Fruit fly (Drosophila melanogaster) whole organism, pupa: Measurements from ENCODE around the gene LManIV.

ENCODE experiments used
- CG15710 ChIP-seq: fragments of 200-800 bp; sonication (Bioruptor generic); optimal IDR thresholded peaks from 2 replicates; lab custom pipeline; 2018; ENCODE audit warnings: missing biosample characterization, mild to moderate bottlenecking, missing genetic modification characterization, moderate library complexity
- CG34367 ChIP-seq: fragments of 200-800 bp; sonication (Bioruptor generic); optimal IDR thresholded peaks from 2 replicates; lab custom pipeline; 2018; ENCODE audit warnings: missing biosample characterization, mild to moderate bottlenecking, missing genetic modification characterization
- CG4496 ChIP-seq: fragments of 200-800 bp; sonication (Bioruptor generic); IDR thresholded peaks from 3 replicates; pipeline ENCODE4 v1.3.6; 2022; ENCODE audit warnings: missing biosample characterization, missing genetic modification characterization
- CG8159 ChIP-seq: fragments of 200-800 bp; sonication (Bioruptor generic); optimal IDR thresholded peaks from 3 replicates; lab custom pipeline; 2018; ENCODE audit warnings: missing biosample characterization, mild to moderate bottlenecking, missing genetic modification characterization, moderate library complexity
- EcR ChIP-seq: fragments of 200-800 bp; sonication (Bioruptor generic); optimal IDR thresholded peaks from 3 replicates; lab custom pipeline; 2019; ENCODE audit warnings: missing biosample characterization, missing genetic modification characterization, mild to moderate bottlenecking, moderate library complexity, missing genetic modification reagents
- gl ChIP-seq: fragments of 200-800 bp; sonication (Bioruptor generic); optimal IDR thresholded peaks from 2 replicates; lab custom pipeline; 2018; ENCODE audit warnings: missing biosample characterization, mild to moderate bottlenecking, missing genetic modification characterization

DNA sequence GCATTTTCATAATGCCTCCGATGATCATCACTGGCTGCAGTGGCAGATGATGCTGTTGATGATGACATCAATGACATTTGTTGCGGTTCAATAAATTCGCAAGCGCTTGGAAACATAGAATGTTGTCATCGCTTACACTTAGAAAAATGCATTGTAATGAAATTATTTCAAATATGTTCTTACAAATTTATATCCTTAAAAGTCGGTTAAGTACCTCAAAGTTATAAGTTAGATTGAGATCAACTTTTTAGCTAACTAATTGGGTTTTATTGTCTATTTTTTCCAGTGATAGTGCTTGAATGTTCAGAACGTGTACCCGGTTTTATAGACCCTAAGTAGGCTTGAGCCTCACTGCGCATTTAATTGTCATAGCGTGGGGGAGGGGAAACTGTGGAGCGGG, 9.3 kb downstream of the LManIV start:
- TF ChIP-seq CG4496 (GFP tag; lab: Robert Waterston, UW) = no peak
- TF ChIP-seq CG8159 (tag; lab: Kevin White, UChicago) = peak; percentile 33
- TF ChIP-seq CG34367 (tag; lab: Kevin White, UChicago) = no peak
- TF ChIP-seq EcR (GFP tag; lab: Kevin White, UChicago) = no peak
- no peak for TF ChIP-seq gl (tag; lab: Kevin White, UChicago)
- no peak for TF ChIP-seq CG15710
